Worm (Caenorhabditis elegans): ENCODE results near the gene C09B8.4.

DNA sequence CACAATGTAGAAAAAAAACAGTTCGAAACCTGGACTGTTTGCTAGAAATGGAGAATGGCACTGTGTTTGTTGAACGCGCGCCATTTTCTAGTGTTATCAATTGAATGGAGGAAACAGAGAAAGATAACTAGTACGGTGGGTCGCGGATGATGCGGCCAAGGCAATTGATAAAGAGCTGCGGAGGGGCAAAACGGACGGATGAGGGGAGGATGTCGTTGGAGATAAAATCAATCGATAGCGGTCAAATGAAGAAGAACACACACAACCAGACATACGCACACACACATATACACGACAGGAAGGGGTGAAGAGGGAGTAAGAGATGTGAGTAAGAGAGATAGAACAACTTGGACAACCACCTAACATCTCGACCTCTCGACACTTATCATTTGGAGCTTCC, 30.3 kb upstream of the C09B8.4 start:
- TF ChIP-seq nhr-12 (tag; optimal IDR thresholded peaks at IDR 0.05) (no peak), elt-3 (tag; optimal IDR thresholded peaks at IDR 0.05) (no peak), ztf-11 (tag; optimal IDR thresholded peaks at IDR 0.05) (no peak), flh-1 (GFP tag; optimal IDR thresholded peaks at IDR 0.05) (no peak), nhr-28 (tag; optimal IDR thresholded peaks at IDR 0.05) (no peak), unc-120 (tag; optimal IDR thresholded peaks at IDR 0.05; ENCODE audit: poor library complexity, severe bottlenecking) (peak; percentile 21)

Measured in whole organism, mixed stage, embryonic.